Fruit fly (Drosophila melanogaster) whole organism, pupa: ENCODE results near the gene mRpS31.

Experiments used
- CG8159 ChIP-seq: fragments of 200-800 bp; sonication (Bioruptor generic); optimal IDR thresholded peaks from 3 replicates; lab custom pipeline; 2018; ENCODE audit warnings: missing biosample characterization, mild to moderate bottlenecking, missing genetic modification characterization, moderate library complexity
- EcR ChIP-seq: fragments of 200-800 bp; sonication (Bioruptor generic); optimal IDR thresholded peaks from 3 replicates; lab custom pipeline; 2019; ENCODE audit warnings: missing biosample characterization, missing genetic modification characterization, mild to moderate bottlenecking, moderate library complexity, missing genetic modification reagents
- fd96Ca ChIP-seq: fragments of 200-800 bp; sonication (Bioruptor generic); IDR thresholded peaks from 3 replicates; pipeline ENCODE4 v1.3.6; 2022; ENCODE audit warnings: missing biosample characterization, missing genetic modification characterization

dm6 chr3L:16034224-16034623 lies 29.2 kb downstream of the mRpS31 start, which contains the start of gene CG42538:
- no peak for TF ChIP-seq EcR (GFP tag; lab: Kevin White, UChicago)
- no peak for TF ChIP-seq fd96Ca (GFP tag; lab: Robert Waterston, UW)
- TF ChIP-seq CG8159 (tag; lab: Kevin White, UChicago): no peak
